Worm (Caenorhabditis elegans) whole organism, mixed stage, embryonic: ENCODE data around the gene tmd-2.

Experiments used
- M03D4.4 ChIP-seq: sonication (generic microtip); optimal IDR thresholded peaks from 2 replicates; lab custom pipeline; 2017; ENCODE audit warnings: mild to moderate bottlenecking, missing genetic modification characterization, missing compliant biosample characterization
- bed-3 ChIP-seq: fragments of 200-800 bp; sonication (Bioruptor generic); optimal IDR thresholded peaks from 3 replicates; lab custom pipeline; 2018; ENCODE audit warnings: mild to moderate bottlenecking, missing genetic modification characterization, moderate library complexity, missing compliant biosample characterization
- blmp-1 ChIP-seq: fragments of 150-350 bp; optimal IDR thresholded peaks from 2 replicates; lab custom pipeline; 2014; ENCODE audit warnings: missing biosample characterization, missing genetic modification characterization
- ceh-39 ChIP-seq: fragments of 150-350 bp; optimal IDR thresholded peaks from 2 replicates; lab custom pipeline; 2014; ENCODE audit warnings: missing biosample characterization, missing genetic modification characterization
- ceh-43 ChIP-seq: fragments of 200-800 bp; sonication (Bioruptor generic); optimal IDR thresholded peaks from 2 replicates; lab custom pipeline; 2018; ENCODE audit warnings: mild to moderate bottlenecking, missing genetic modification characterization, moderate library complexity, missing compliant biosample characterization
- ceh-83 ChIP-seq: fragments of 200-800 bp; sonication (Bioruptor generic); optimal IDR thresholded peaks from 2 replicates; lab custom pipeline; 2018; ENCODE audit warnings: mild to moderate bottlenecking, missing genetic modification characterization, missing compliant biosample characterization
- ces-1 ChIP-seq: fragments of 150-350 bp; optimal IDR thresholded peaks from 2 replicates; lab custom pipeline; 2014; ENCODE audit warnings: missing biosample characterization, missing genetic modification reagents, missing genetic modification characterization
- cnd-1 ChIP-seq: fragments of 200-800 bp; sonication (Bioruptor generic); optimal IDR thresholded peaks from 2 replicates; lab custom pipeline; 2018; ENCODE audit warnings: mild to moderate bottlenecking, missing genetic modification characterization, missing compliant biosample characterization
- drap-1 ChIP-seq: fragments of 200-800 bp; sonication (Bioruptor generic); optimal IDR thresholded peaks from 3 replicates; lab custom pipeline; 2018; ENCODE audit warnings: mild to moderate bottlenecking, missing genetic modification characterization, missing compliant biosample characterization
- elt-1 ChIP-seq: sonication (generic microtip); optimal IDR thresholded peaks from 2 replicates; lab custom pipeline; 2017; ENCODE audit warnings: missing genetic modification characterization, mild to moderate bottlenecking, missing compliant biosample characterization, antibody characterized with exemption, moderate library complexity, borderline replicate concordance; ENCODE audit not compliant: insufficient read depth
- elt-3 ChIP-seq: fragments of 150-350 bp; optimal IDR thresholded peaks from 2 replicates; lab custom pipeline; 2014; ENCODE audit warnings: missing biosample characterization, missing genetic modification characterization
- flh-1 ChIP-seq: fragments of 200-800 bp; sonication (Bioruptor generic); optimal IDR thresholded peaks from 2 replicates; lab custom pipeline; 2018; ENCODE audit warnings: mild to moderate bottlenecking, missing genetic modification characterization, moderate library complexity, missing compliant biosample characterization
- ham-2 ChIP-seq: fragments of 200-800 bp; sonication (Bioruptor generic); optimal IDR thresholded peaks from 2 replicates; lab custom pipeline; 2018; ENCODE audit warnings: mild to moderate bottlenecking, missing genetic modification characterization, missing compliant biosample characterization
- hlh-1 ChIP-seq: fragments of 150-350 bp; optimal IDR thresholded peaks from 2 replicates; lab custom pipeline; 2014; ENCODE audit warnings: missing biosample characterization, missing genetic modification reagents, missing genetic modification characterization
- lin-13 ChIP-seq: fragments of 150-350 bp; optimal IDR thresholded peaks from 2 replicates; lab custom pipeline; 2014; ENCODE audit warnings: missing biosample characterization, missing genetic modification characterization
- lin-32 ChIP-seq: fragments of 200-800 bp; sonication (Bioruptor generic); optimal IDR thresholded peaks from 2 replicates; lab custom pipeline; 2018; ENCODE audit warnings: mild to moderate bottlenecking, missing genetic modification characterization, missing compliant biosample characterization
- lsy-2 ChIP-seq: fragments of 150-350 bp; optimal IDR thresholded peaks from 2 replicates; lab custom pipeline; 2014; ENCODE audit warnings: missing biosample characterization, missing genetic modification characterization
- mab-5 ChIP-seq: fragments of 150-350 bp; optimal IDR thresholded peaks from 2 replicates; lab custom pipeline; 2014; ENCODE audit warnings: missing biosample characterization, missing genetic modification characterization
- mep-1 ChIP-seq: fragments of 150-350 bp; optimal IDR thresholded peaks from 2 replicates; lab custom pipeline; 2017; ENCODE audit warnings: missing biosample characterization, missing genetic modification reagents, missing genetic modification characterization, inconsistent platforms
- mls-2 ChIP-seq: sonication (generic microtip); optimal IDR thresholded peaks from 2 replicates; lab custom pipeline; 2016; ENCODE audit warnings: mild to moderate bottlenecking, missing genetic modification characterization, moderate library complexity, missing compliant biosample characterization
- nhr-12 ChIP-seq: fragments of 150-350 bp; optimal IDR thresholded peaks from 2 replicates; lab custom pipeline; 2014; ENCODE audit warnings: missing biosample characterization, missing genetic modification characterization
- nhr-2 ChIP-seq: fragments of 150-350 bp; optimal IDR thresholded peaks from 2 replicates; lab custom pipeline; 2014; ENCODE audit warnings: missing biosample characterization, missing genetic modification characterization
- nhr-237 ChIP-seq: fragments of 150-350 bp; optimal IDR thresholded peaks from 2 replicates; lab custom pipeline; 2014; ENCODE audit warnings: missing biosample characterization, missing genetic modification characterization
- nhr-28 ChIP-seq: fragments of 150-350 bp; optimal IDR thresholded peaks from 2 replicates; lab custom pipeline; 2014; ENCODE audit warnings: missing biosample characterization, missing genetic modification characterization
- pha-4 ChIP-seq: fragments of 150-350 bp; optimal IDR thresholded peaks from 2 replicates; lab custom pipeline; 2018; ENCODE audit warnings: missing biosample characterization, missing genetic modification reagents, missing genetic modification characterization
- sem-2 ChIP-seq: fragments of 200-800 bp; sonication (Bioruptor generic); optimal IDR thresholded peaks from 2 replicates; lab custom pipeline; 2018; ENCODE audit warnings: mild to moderate bottlenecking, missing genetic modification characterization, missing compliant biosample characterization
- snpc-4 ChIP-seq: fragments of 150-350 bp; optimal IDR thresholded peaks from 2 replicates; lab custom pipeline; 2014; ENCODE audit warnings: missing biosample characterization, missing genetic modification characterization
- sptf-1 ChIP-seq: sonication (generic microtip); optimal IDR thresholded peaks from 2 replicates; lab custom pipeline; 2017; ENCODE audit warnings: mild to moderate bottlenecking, missing genetic modification characterization, moderate library complexity, missing compliant biosample characterization
- tbx-8 ChIP-seq: fragments of 200-800 bp; sonication (Bioruptor generic); optimal IDR thresholded peaks from 2 replicates; lab custom pipeline; 2018; ENCODE audit warnings: mild to moderate bottlenecking, missing genetic modification characterization, moderate library complexity, missing compliant biosample characterization
- unc-120 ChIP-seq: sonication (generic microtip); optimal IDR thresholded peaks from 2 replicates; lab custom pipeline; 2017; ENCODE audit warnings: missing genetic modification characterization, missing compliant biosample characterization; ENCODE audit not compliant: poor library complexity, severe bottlenecking
- unc-62 ChIP-seq: fragments of 150-350 bp; optimal IDR thresholded peaks from 2 replicates; lab custom pipeline; 2014; ENCODE audit warnings: missing biosample characterization, missing genetic modification reagents, missing genetic modification characterization
- zip-8 ChIP-seq: fragments of 150-350 bp; optimal IDR thresholded peaks from 2 replicates; lab custom pipeline; 2014; ENCODE audit warnings: missing biosample characterization, missing genetic modification characterization

Gene tmd-2

DNA sequence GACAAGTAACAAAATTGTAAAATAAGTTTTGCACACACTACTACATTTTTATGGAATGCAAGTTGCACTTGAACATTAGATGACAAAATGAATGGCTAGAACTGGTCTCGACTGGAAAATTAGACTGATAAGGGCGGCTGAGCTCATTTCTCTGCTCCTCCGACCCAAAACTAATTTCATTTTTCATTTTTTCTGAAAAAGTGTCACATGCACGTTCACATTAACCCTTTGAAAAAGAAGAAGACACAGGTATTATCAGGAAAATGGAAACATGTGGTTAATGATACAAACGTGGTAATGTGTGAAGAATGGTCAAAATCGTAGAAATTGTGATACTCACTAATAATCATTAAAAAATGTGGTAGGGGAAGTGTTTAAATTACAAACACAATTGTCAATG is 27.4 kb upstream of the tmd-2 start:
- TF ChIP-seq ceh-83 (GFP tag; lab: Kevin White, UChicago) (no peak), sem-2 (GFP tag; lab: Kevin White, UChicago) (no peak), unc-62 (no peak), pha-4 (tag; lab: Kevin White, UChicago) (no peak), unc-120 (tag; lab: Kevin White, UChicago) (no peak), zip-8 (tag; lab: Kevin White, UChicago) (no peak), sptf-1 (tag; lab: Kevin White, UChicago) (no peak), elt-3 (no peak), bed-3 (GFP tag; lab: Kevin White, UChicago) (no peak), lsy-2 (tag; lab: Kevin White, UChicago) (no peak), cnd-1 (tag; lab: Kevin White, UChicago) (no peak), nhr-12 (tag; lab: Kevin White, UChicago) (no peak), nhr-28 (tag; lab: Kevin White, UChicago) (no peak), ceh-43 (no peak), nhr-237 (tag; lab: Kevin White, UChicago) (no peak), lin-32 (no peak), ceh-39 (tag; lab: Kevin White, UChicago) (no peak), snpc-4 (tag; lab: Kevin White, UChicago) (no peak), flh-1 (no peak), nhr-2 (tag; lab: Kevin White, UChicago) (no peak)

DNA sequence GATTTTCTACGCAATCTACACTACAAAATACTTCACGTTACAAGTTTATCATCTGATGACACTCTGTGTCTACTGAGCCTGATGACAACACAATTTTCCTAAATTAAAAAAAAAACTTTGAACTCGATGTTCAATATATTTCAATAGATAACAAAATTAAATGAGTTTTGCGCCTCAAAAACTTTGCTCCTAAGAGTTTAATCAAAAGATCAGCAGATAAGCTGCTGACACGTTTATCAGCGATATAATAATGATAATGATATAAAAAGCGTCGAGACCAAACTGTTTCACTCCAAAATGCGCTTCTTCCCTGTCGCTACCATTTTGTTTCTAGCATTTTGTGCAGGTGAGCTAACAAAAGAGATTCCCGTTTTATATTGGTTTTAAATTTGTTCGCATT is 26.8 kb upstream of the tmd-2 start, which contains the start of gene clec-218:
TSS of gene clec-218 (plus strand) at position 262 of the 400 bp plus-strand sequence.
- TF ChIP-seq ces-1 (GFP tag; lab: Kevin White, UChicago) (no peak), lin-13 (no peak)

DNA sequence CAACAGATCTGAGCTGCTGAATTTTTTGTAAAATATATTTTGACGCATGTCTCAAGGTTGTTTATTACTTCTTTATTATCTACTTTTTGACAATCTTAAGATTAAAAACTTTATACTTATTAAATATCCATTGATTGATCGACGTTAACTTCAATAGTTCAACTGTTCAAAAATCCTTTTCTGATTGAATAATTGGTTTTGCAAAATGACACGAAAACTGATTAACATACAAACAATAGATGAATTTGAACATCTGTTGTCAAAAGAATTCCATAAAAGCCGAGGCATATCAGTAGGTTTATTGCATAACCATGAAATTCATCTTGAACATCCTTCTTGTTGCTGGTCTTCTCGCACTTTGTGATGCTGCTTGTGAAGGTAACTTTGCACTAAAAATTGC is 23.2 kb upstream of the tmd-2 start, which contains the start of gene W02D7.12:
TSS of gene W02D7.12 (plus strand) at position 301 of the 400 bp plus-strand sequence.
- TF ChIP-seq cnd-1 (tag; lab: Kevin White, UChicago), result no peak
- no peak for TF ChIP-seq nhr-12 (tag; lab: Kevin White, UChicago)
- TF ChIP-seq drap-1, result no peak
- no peak for TF ChIP-seq lin-32
- TF ChIP-seq tbx-8 (GFP tag; lab: Kevin White, UChicago), result no peak
- TF ChIP-seq snpc-4 (tag; lab: Kevin White, UChicago), result no peak
- no peak for TF ChIP-seq ham-2 (GFP tag; lab: Kevin White, UChicago)
- TF ChIP-seq bed-3 (GFP tag; lab: Kevin White, UChicago), result no peak
- TF ChIP-seq M03D4.4 (tag; lab: Kevin White, UChicago), result no peak
- TF ChIP-seq blmp-1 (tag; lab: Kevin White, UChicago), result no peak
- no peak for TF ChIP-seq ceh-39 (tag; lab: Kevin White, UChicago)
- TF ChIP-seq lsy-2 (tag; lab: Kevin White, UChicago), result no peak
- no peak for TF ChIP-seq nhr-2 (tag; lab: Kevin White, UChicago)
- TF ChIP-seq ceh-83 (GFP tag; lab: Kevin White, UChicago), result no peak
- TF ChIP-seq hlh-1, result no peak
- no peak for TF ChIP-seq unc-62
- no peak for TF ChIP-seq sptf-1 (tag; lab: Kevin White, UChicago)
- TF ChIP-seq ces-1 (GFP tag; lab: Kevin White, UChicago), result no peak
- TF ChIP-seq mls-2, result no peak
- TF ChIP-seq, all 35 proteins: peak for 0

DNA sequence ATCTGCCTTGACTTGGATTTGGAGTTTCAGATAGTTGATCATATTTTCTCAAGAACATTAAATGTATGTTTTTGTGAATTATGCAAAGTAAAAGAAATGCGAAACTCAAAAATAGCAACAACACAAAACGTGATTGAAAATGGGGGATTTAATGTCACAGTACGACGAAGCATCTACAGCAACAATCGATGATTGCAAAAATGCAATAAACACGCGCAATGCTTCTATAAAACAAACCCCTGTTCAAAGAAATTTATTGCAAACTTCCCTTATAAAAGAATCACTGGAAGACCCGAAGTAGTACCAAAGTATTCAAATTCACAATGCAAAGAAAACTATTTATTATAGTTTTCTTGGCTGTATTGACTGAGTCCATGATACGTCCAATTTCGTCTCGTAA is 16.3 kb upstream of the tmd-2 start, which contains the start of gene clec-219:
TSS of gene clec-219 (plus strand) at position 301 of the 400 bp plus-strand sequence.
- TF ChIP-seq mls-2 (no peak), zip-8 (tag; lab: Kevin White, UChicago) (no peak), elt-1 (tag; lab: Kevin White, UChicago) (no peak), mep-1 (tag; lab: Kevin White, UChicago) (no peak), snpc-4 (tag; lab: Kevin White, UChicago) (no peak), elt-3 (no peak), ceh-43 (no peak), unc-120 (tag; lab: Kevin White, UChicago) (no peak), flh-1 (no peak), lin-32 (no peak), sptf-1 (tag; lab: Kevin White, UChicago) (no peak), unc-62 (no peak), lsy-2 (tag; lab: Kevin White, UChicago) (no peak), hlh-1 (no peak), mab-5 (tag; lab: Kevin White, UChicago) (no peak), cnd-1 (tag; lab: Kevin White, UChicago) (no peak), pha-4 (tag; lab: Kevin White, UChicago) (no peak), nhr-237 (tag; lab: Kevin White, UChicago) (no peak), nhr-12 (tag; lab: Kevin White, UChicago) (no peak)
